Fruit fly (Drosophila melanogaster): ENCODE measurements around the gene inaF-B.

DNA sequence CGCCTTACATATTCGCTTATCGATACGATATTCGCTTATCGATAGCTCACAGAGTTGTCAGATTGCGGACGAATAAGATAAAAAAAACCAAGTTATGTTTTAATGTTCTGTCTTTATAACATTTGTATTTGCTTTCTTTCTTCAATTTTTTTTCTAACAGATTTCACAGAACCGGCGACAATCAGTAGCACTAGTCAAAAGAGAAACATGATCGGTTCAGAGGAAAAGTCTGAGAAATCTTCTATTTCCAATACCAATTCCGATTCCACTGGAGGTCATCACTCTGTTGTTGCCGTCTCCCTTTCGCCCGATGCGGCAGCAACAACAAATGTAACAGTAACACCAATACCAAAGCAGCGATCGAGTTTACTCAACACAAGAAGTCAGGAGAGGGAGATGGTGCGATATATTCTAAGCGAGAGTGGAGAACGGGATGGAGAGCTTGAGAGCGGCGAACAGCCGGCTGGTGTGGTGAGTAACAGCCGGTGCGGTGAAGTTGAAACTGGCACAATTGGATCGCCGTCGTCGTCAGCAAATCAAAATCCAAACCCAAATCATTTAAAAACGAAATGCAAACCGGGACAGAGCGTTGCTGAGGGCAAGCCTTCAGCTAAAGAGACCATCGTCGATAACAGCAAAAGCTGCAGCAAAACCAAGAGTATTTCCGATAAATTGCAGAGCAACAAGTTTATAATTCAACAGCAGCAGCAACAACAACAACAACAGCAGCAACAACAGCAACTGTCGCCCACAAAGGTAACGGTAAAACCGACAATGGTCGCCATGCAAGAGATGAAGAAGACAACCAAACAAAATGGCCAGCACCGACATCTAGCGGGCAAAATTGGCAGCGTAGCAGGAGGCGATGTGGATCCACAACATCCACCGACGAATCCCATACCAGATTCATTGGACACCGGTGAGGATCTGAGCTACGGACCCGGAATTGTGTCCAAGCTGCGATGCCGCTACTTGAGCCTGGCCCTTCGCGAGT lies 50.7 kb downstream of the inaF-B start:
- TF ChIP-seq CG8478 (optimal IDR thresholded peaks at IDR 0.05) (no peak), CTCF (optimal IDR thresholded peaks at IDR 0.05) (peak; percentile 76 to 83)
